Worm (Caenorhabditis elegans): ENCODE results near the gene F29G6.1.

DNA sequence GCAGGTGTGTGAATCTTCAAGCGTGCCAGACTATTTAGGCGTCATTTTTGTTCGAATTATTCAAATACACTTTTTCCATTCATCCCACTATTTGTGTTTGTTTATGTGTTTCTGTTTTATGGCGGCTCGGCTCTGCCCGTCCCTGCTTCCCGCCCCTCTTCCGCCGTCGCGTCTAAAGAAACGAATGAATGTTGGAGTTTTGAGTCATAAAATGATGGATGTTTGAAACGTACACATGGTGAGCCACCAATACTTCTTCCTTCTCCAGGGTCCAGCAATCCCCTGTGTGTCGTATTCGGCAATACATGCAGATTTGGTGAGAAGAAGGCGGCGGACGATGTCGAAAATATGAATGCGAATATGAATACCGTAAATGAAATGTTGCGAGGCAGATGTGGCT, 39.1 kb upstream of the F29G6.1 start:
- TF ChIP-seq klf-2 (GFP tag; conservative IDR thresholded peaks at IDR 0.05), result no peak
- TF ChIP-seq cog-1 (tag; optimal IDR thresholded peaks at IDR 0.05), result no peak
- no peak for TF ChIP-seq med-1 (GFP tag; optimal IDR thresholded peaks at IDR 0.05; ENCODE audit: insufficient read depth)
